Worm (Caenorhabditis elegans) whole organism, L4 larva: ENCODE data around the gene F42A6.1.

Source experiments
- Y105C5A.15 ChIP-seq: fragments of 200-800 bp; sonication (Bioruptor generic); IDR thresholded peaks from 2 replicates; pipeline ENCODE4 v1.3.6; 2022; ENCODE audit warnings: missing genetic modification characterization, missing compliant biosample characterization
- daf-16 ChIP-seq, 3 experiments: sonication (generic microtip); optimal IDR thresholded peaks; 2 replicates each; lab custom pipeline; 2016 to 2017; ENCODE audit warnings: missing genetic modification characterization in 3 of 3, missing genetic modification reagents in 3 of 3, mild to moderate bottlenecking in 2 of 3, missing compliant biosample characterization in 2 of 3, missing biosample characterization in 1 of 3, moderate library complexity in 1 of 3
- dpl-1 ChIP-seq: fragments of 150-350 bp; optimal IDR thresholded peaks from 2 replicates; lab custom pipeline; 2014; ENCODE audit warnings: missing biosample characterization, missing genetic modification reagents, missing genetic modification characterization
- dve-1 ChIP-seq: sonication (generic microtip); optimal IDR thresholded peaks from 2 replicates; lab custom pipeline; 2017; ENCODE audit warnings: antibody characterized with exemption, mild to moderate bottlenecking, missing genetic modification characterization, missing compliant biosample characterization; ENCODE audit not compliant: insufficient read depth
- fos-1 ChIP-seq: fragments of 150-350 bp; optimal IDR thresholded peaks from 2 replicates; lab custom pipeline; 2014; ENCODE audit warnings: missing biosample characterization, missing genetic modification characterization
- hlh-30 ChIP-seq: sonication (generic microtip); optimal IDR thresholded peaks from 2 replicates; lab custom pipeline; 2017; ENCODE audit warnings: antibody characterized with exemption, mild to moderate bottlenecking, missing genetic modification characterization, missing compliant biosample characterization; ENCODE audit not compliant: insufficient read depth
- lir-3 ChIP-seq: sonication (generic microtip); optimal IDR thresholded peaks from 2 replicates; lab custom pipeline; 2016; ENCODE audit warnings: mild to moderate bottlenecking, missing genetic modification characterization, missing compliant biosample characterization
- mdl-1 ChIP-seq, 2 experiments: fragments of 150-350 bp in 1 of 2; sonication (generic microtip) in 1 of 2; optimal IDR thresholded peaks; 2 replicates each; lab custom pipeline; 2014 to 2017; ENCODE audit warnings: missing biosample characterization in 2 of 2, missing genetic modification characterization in 2 of 2
- nhr-41 ChIP-seq: fragments of 200-800 bp; sonication (Bioruptor generic); IDR thresholded peaks from 2 replicates; pipeline ENCODE4 v1.3.6; 2022; ENCODE audit warnings: missing genetic modification reagents, missing genetic modification characterization, missing compliant biosample characterization
- nhr-76 ChIP-seq: fragments of 150-350 bp; optimal IDR thresholded peaks from 2 replicates; lab custom pipeline; 2014; ENCODE audit warnings: missing biosample characterization, missing genetic modification characterization
- unc-62 ChIP-seq, 3 experiments: fragments of 150-350 bp in 1 of 3; sonication (generic microtip); optimal IDR thresholded peaks in 2 of 3; peaks in 1 of 3; 1 replicate in 1 of 3; 2 replicates in 2 of 3; lab custom pipeline; 2014 to 2017; ENCODE audit warnings: missing biosample characterization in 3 of 3, missing genetic modification characterization in 3 of 3, missing genetic modification reagents in 3 of 3, missing genotype in 1 of 3
- ztf-11 ChIP-seq: fragments of 150-350 bp; optimal IDR thresholded peaks from 2 replicates; lab custom pipeline; 2014; ENCODE audit warnings: missing biosample characterization, missing genetic modification characterization

- no peak for TF ChIP-seq hlh-30 (tag; lab: Kevin White, UChicago)
- no peak for TF ChIP-seq dpl-1 (GFP tag; lab: Kevin White, UChicago)
- TF ChIP-seq daf-16 (GFP tag; optimal IDR thresholded peaks at IDR 0.05; lab: Kevin White, UChicago), result no peak
- peak; percentile 26 for TF ChIP-seq daf-16 (tag; optimal IDR thresholded peaks at IDR 0.05; lab: Kevin White, UChicago)
- TF ChIP-seq mdl-1 (tag; optimal IDR thresholded peaks at IDR 0.05; lab: Kevin White, UChicago), result no peak
- no peak for TF ChIP-seq Y105C5A.15 (GFP tag; lab: Robert Waterston, UW)
- TF ChIP-seq fos-1 (tag; lab: Kevin White, UChicago), result no peak
- no peak for TF ChIP-seq nhr-76 (tag; lab: Kevin White, UChicago)
- TF ChIP-seq dve-1 (tag; lab: Kevin White, UChicago), result no peak
- no peak for TF ChIP-seq nhr-41 (GFP tag; lab: Robert Waterston, UW)
- no peak for TF ChIP-seq lir-3 (tag; lab: Kevin White, UChicago)
- no peak for TF ChIP-seq ztf-11 (tag; lab: Kevin White, UChicago)
- TF ChIP-seq unc-62 (GFP tag; optimal IDR thresholded peaks at IDR 0.05 in 1 of 2; lab: Kevin White, UChicago), result peak in 1 of 2 experiments; percentile 92
- TF ChIP-seq unc-62 (tag; optimal IDR thresholded peaks at IDR 0.05; lab: Kevin White, UChicago), result no peak
These were observed 31.8 kb downstream of the F42A6.1 start for ce11 chrIV:3386504-3387290.
